Worm (Caenorhabditis elegans) whole organism, midembryonic: ENCODE data around the gene srd-56.

Experiments used
- klf-2 ChIP-seq: fragments of 200-800 bp; sonication (Bioruptor generic); conservative IDR thresholded peaks from 2 replicates; pipeline ENCODE4 v1.3.6; 2022; ENCODE audit warnings: missing genetic modification reagents, missing genetic modification characterization, missing compliant biosample characterization
- med-1 ChIP-seq: sonication (generic microtip); optimal IDR thresholded peaks from 2 replicates; lab custom pipeline; 2017; ENCODE audit warnings: missing genetic modification characterization, mild to moderate bottlenecking, missing compliant biosample characterization, antibody characterized with exemption, missing genetic modification reagents; ENCODE audit not compliant: insufficient read depth
- ref-1 ChIP-seq: fragments of 200-800 bp; sonication (Bioruptor generic); conservative IDR thresholded peaks from 2 replicates; pipeline ENCODE4 v1.3.6; 2022; ENCODE audit warnings: missing genetic modification reagents, missing genetic modification characterization, missing compliant biosample characterization

DNA sequence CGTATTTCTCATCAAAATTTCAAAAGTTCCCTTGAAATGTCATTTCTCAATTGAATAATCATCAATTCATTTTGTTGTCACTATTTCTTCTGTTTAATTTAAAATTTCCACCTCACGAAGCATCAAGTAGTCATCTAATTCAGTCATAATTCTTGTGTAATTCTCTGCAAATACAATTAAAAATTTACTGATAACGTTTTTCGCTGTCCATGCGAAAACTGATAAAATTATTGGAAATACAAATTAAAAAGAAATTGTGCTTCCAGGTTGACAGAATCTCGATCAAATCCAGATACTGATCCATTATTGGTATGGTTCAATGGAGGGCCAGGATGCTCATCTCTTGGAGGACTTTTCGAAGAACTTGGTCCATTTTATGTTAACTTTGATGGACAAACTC, 30.3 kb upstream of the srd-56 start:
- TF ChIP-seq med-1 (no peak), klf-2 (GFP tag; lab: Robert Waterston, UW) (no peak), ref-1 (GFP tag; lab: Robert Waterston, UW) (no peak)
